Worm (Caenorhabditis elegans): ENCODE data around the gene T10C6.6.

The T10C6.6 gene

ce11 chrV:16055031-16055430 lies 30.9 kb downstream of the T10C6.6 start, which contains the start of gene F14H3.4:
Gene F14H3.4, minus strand, starts transcription at chrV:16055072.
- TF ChIP-seq mab-5 (tag; optimal IDR thresholded peaks at IDR 0.05) (no peak), nhr-6 (tag; optimal IDR thresholded peaks at IDR 0.05) (no peak), unc-39 (tag; optimal IDR thresholded peaks at IDR 0.05) (no peak), ama-1 (optimal IDR thresholded peaks at IDR 0.05) (no peak), mdl-1 (tag; optimal IDR thresholded peaks at IDR 0.05) (no peak), skn-1 (tag; optimal IDR thresholded peaks at IDR 0.05) (no peak), R02D3.7 (tag; optimal IDR thresholded peaks at IDR 0.05) (no peak), elt-3 (tag; optimal IDR thresholded peaks at IDR 0.05) (no peak), ZK546.5 (tag; optimal IDR thresholded peaks at IDR 0.05) (no peak), mbf-1 (tag; optimal IDR thresholded peaks at IDR 0.05) (no peak), lsy-2 (tag; optimal IDR thresholded peaks at IDR 0.05) (no peak), snpc-4 (tag; optimal IDR thresholded peaks at IDR 0.05) (no peak), fos-1 (tag; optimal IDR thresholded peaks at IDR 0.05) (no peak)

ce11 chrV:16057010-16057463 lies 32.9 kb downstream of the T10C6.6 start, which contains the start of gene F14H3.5:
Gene F14H3.5, minus strand, starts transcription at chrV:16057060.
- no peak for TF ChIP-seq alr-1 (tag; optimal IDR thresholded peaks at IDR 0.05)
- TF ChIP-seq nhr-237 (tag; optimal IDR thresholded peaks at IDR 0.05) = no peak
- TF ChIP-seq snpc-4 (tag; optimal IDR thresholded peaks at IDR 0.05) = no peak
- no peak for TF ChIP-seq mab-5 (tag; optimal IDR thresholded peaks at IDR 0.05)
- no peak for TF ChIP-seq ama-1 (optimal IDR thresholded peaks at IDR 0.05)
- no peak for TF ChIP-seq sma-3 (GFP tag; optimal IDR thresholded peaks at IDR 0.05)
- no peak for TF ChIP-seq unc-39 (tag; optimal IDR thresholded peaks at IDR 0.05)
- TF ChIP-seq unc-62 (GFP tag; optimal IDR thresholded peaks at IDR 0.05) = no peak
- no peak for TF ChIP-seq lsy-2 (tag; optimal IDR thresholded peaks at IDR 0.05)
- TF ChIP-seq nhr-129 (tag; optimal IDR thresholded peaks at IDR 0.05) = no peak
- no peak for TF ChIP-seq ztf-1 (GFP tag; conservative IDR thresholded peaks at IDR 0.05)
- TF ChIP-seq egl-27 (tag; optimal IDR thresholded peaks at IDR 0.05) = no peak
- TF ChIP-seq nhr-23 (tag; optimal IDR thresholded peaks at IDR 0.05) = no peak
- TF ChIP-seq mdl-1 (tag; optimal IDR thresholded peaks at IDR 0.05) = no peak
- TF ChIP-seq dmd-4 (tag; optimal IDR thresholded peaks at IDR 0.05) = no peak

DNA sequence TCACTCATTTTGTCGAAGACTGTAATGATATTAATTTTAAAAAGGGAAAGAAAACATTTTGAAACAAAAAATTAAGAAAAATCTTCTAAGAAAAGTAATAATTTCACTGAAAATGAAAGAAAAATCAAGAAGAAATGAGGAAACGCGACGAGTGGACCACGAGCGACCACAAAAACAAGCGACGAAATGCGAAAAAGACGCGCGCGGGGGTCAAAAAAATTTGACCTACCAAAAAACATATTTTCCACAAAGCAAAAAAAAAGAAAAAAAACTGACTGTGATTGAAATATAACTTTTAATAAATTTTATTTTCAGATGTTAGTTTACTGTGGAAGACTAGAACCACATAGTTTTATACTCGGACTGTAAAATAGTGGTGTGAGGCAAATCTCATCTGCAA lies 34.7 kb downstream of the T10C6.6 start, which contains the start of gene F14H3.6:
TSS of gene F14H3.6 (minus strand) at position 22 of the 400 bp plus-strand sequence.
- TF ChIP-seq gmeb-1 (tag; optimal IDR thresholded peaks at IDR 0.05) (no peak), nhr-10 (tag; optimal IDR thresholded peaks at IDR 0.05) (no peak), ztf-4 (tag; optimal IDR thresholded peaks at IDR 0.05) (no peak), mbf-1 (tag; optimal IDR thresholded peaks at IDR 0.05) (no peak)

DNA sequence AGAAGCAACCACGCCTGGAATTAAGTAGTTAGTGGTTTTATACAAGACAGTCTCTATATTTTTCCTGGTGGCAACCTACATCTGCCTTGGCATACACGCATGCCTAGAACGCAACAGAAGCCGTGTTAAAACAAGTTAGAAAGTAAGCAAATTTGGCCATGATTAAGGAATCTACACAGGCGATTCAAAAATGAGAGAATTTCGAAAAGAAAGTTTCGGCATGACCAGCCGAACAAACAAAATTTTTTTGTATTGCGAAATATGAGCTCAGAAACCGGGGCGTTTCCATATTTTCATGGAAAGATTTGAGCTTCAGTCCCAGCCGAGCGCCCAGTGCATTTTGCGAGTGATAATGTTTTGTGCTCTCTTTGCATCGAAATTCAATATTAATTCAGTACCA lies 36.0 kb downstream of the T10C6.6 start, which contains the start of gene F14H3.15:
TSS of gene F14H3.15 (minus strand) at position 101 of the 400 bp plus-strand sequence.
- TF ChIP-seq mab-5 (tag; optimal IDR thresholded peaks at IDR 0.05) = no peak
- TF ChIP-seq F13H6.1 (tag; optimal IDR thresholded peaks at IDR 0.05) = no peak
- TF ChIP-seq elt-3 (tag; optimal IDR thresholded peaks at IDR 0.05) = no peak
- TF ChIP-seq Y55F3AM.14 (GFP tag; optimal IDR thresholded peaks at IDR 0.05) = no peak
- TF ChIP-seq nhr-10 (tag; optimal IDR thresholded peaks at IDR 0.05) = no peak
- no peak for TF ChIP-seq R02D3.7 (tag; optimal IDR thresholded peaks at IDR 0.05)
- no peak for TF ChIP-seq lsy-2 (tag; optimal IDR thresholded peaks at IDR 0.05)
- no peak for TF ChIP-seq sma-9 (GFP tag; optimal IDR thresholded peaks at IDR 0.05)
- no peak for TF ChIP-seq sma-9 (tag; optimal IDR thresholded peaks at IDR 0.05)
- TF ChIP-seq dmd-4 (tag; optimal IDR thresholded peaks at IDR 0.05) = no peak
- no peak for TF ChIP-seq unc-62 (GFP tag; optimal IDR thresholded peaks at IDR 0.05)
- no peak for TF ChIP-seq nhr-21 (tag; optimal IDR thresholded peaks at IDR 0.05)
- no peak for TF ChIP-seq gmeb-1 (tag; optimal IDR thresholded peaks at IDR 0.05)
- TF ChIP-seq nhr-77 (tag; optimal IDR thresholded peaks at IDR 0.05) = no peak
- TF ChIP-seq sma-3 (GFP tag; optimal IDR thresholded peaks at IDR 0.05) = no peak
- no peak for TF ChIP-seq ceh-82 (tag; optimal IDR thresholded peaks at IDR 0.05)
- no peak for TF ChIP-seq unc-39 (tag; optimal IDR thresholded peaks at IDR 0.05)
- TF ChIP-seq nhr-129 (tag; optimal IDR thresholded peaks at IDR 0.05) = no peak
- TF ChIP-seq ama-1 (optimal IDR thresholded peaks at IDR 0.05) = no peak
- no peak for TF ChIP-seq ceh-16 (tag; optimal IDR thresholded peaks at IDR 0.05)
- no peak for TF ChIP-seq ztf-1 (GFP tag; conservative IDR thresholded peaks at IDR 0.05)

DNA sequence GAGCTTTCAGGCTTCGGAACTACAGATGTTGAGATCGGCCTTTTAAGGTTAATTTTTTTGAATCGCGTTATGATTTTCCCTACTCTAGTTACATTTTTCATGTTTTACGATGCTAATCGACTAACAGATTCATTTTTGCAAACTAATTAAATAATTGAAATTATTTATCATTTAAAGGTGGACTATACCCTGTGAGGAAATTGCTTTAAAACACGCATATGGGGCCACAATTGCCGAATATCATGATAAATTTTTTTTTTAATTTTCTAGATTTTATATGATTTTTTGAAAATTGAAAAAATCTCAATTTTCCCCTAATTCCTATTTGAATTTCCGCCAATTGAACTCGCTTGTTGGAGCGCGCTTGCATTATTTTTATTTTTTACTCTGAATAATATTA lies 37.9 kb downstream of the T10C6.6 start, which contains the start of gene fbxa-100:
TSS of gene fbxa-100 (minus strand) at position 101 of the 400 bp plus-strand sequence.
- no peak for TF ChIP-seq unc-39 (tag; optimal IDR thresholded peaks at IDR 0.05)
- no peak for TF ChIP-seq egl-27 (tag; optimal IDR thresholded peaks at IDR 0.05)
- no peak for TF ChIP-seq sma-9 (GFP tag; optimal IDR thresholded peaks at IDR 0.05)
- TF ChIP-seq sma-9 (tag; optimal IDR thresholded peaks at IDR 0.05) = no peak
- TF ChIP-seq Y55F3AM.14 (GFP tag; optimal IDR thresholded peaks at IDR 0.05) = no peak
- TF ChIP-seq lin-39 (tag; optimal IDR thresholded peaks at IDR 0.05) = no peak
- TF ChIP-seq ztf-4 (tag; optimal IDR thresholded peaks at IDR 0.05) = no peak
- no peak for TF ChIP-seq nhr-25 (tag; optimal IDR thresholded peaks at IDR 0.05)
- TF ChIP-seq nhr-21 (tag; optimal IDR thresholded peaks at IDR 0.05) = no peak
- TF ChIP-seq F13H6.1 (tag; optimal IDR thresholded peaks at IDR 0.05) = no peak
- TF ChIP-seq nhr-23 (tag; optimal IDR thresholded peaks at IDR 0.05) = no peak
- TF ChIP-seq lin-11 (tag; optimal IDR thresholded peaks at IDR 0.05) = no peak
- TF ChIP-seq dmd-4 (tag; optimal IDR thresholded peaks at IDR 0.05) = no peak
- TF ChIP-seq elt-3 (tag; optimal IDR thresholded peaks at IDR 0.05) = no peak
- no peak for TF ChIP-seq ztf-11 (tag; optimal IDR thresholded peaks at IDR 0.05)
- TF ChIP-seq nhr-77 (tag; optimal IDR thresholded peaks at IDR 0.05) = no peak
- TF ChIP-seq R02D3.7 (tag; optimal IDR thresholded peaks at IDR 0.05) = no peak
- TF ChIP-seq lin-13 (GFP tag; optimal IDR thresholded peaks at IDR 0.05) = no peak
- no peak for TF ChIP-seq sma-3 (GFP tag; optimal IDR thresholded peaks at IDR 0.05)
- TF ChIP-seq peb-1 (tag; optimal IDR thresholded peaks at IDR 0.05) = no peak
- no peak for TF ChIP-seq aly-2 (tag; optimal IDR thresholded peaks at IDR 0.05)
